Worm (Caenorhabditis elegans) whole organism, midembryonic: Measurements from ENCODE around the gene lge-1.

ENCODE experiments used
- cog-1 ChIP-seq: sonication (generic microtip); optimal IDR thresholded peaks from 2 replicates; lab custom pipeline; 2016; ENCODE audit warnings: missing genetic modification characterization, missing compliant biosample characterization
- klf-2 ChIP-seq: fragments of 200-800 bp; sonication (Bioruptor generic); conservative IDR thresholded peaks from 2 replicates; pipeline ENCODE4 v1.3.6; 2022; ENCODE audit warnings: missing genetic modification reagents, missing genetic modification characterization, missing compliant biosample characterization
- tab-1 ChIP-seq: fragments of 200-800 bp; sonication (Bioruptor generic); IDR thresholded peaks from 2 replicates; pipeline ENCODE4 v1.3.6; 2022; ENCODE audit warnings: missing genetic modification characterization, missing compliant biosample characterization

- TF ChIP-seq klf-2 (GFP tag; lab: Robert Waterston, UW) (no peak), cog-1 (tag; lab: Kevin White, UChicago) (no peak), tab-1 (GFP tag; lab: Robert Waterston, UW) (no peak)
These were observed 44.2 kb downstream of the lge-1 start, which contains the start of gene F58A3.4 for ce11 chrX:11010565-11010964.
